Fruit fly (Drosophila melanogaster): ENCODE results near the gene Brd8.
A peak's percentile ranks its signal among the peaks of the same experiment; 100 is the strongest.

- peak; percentile 5 for TF ChIP-seq CG8478 (optimal IDR thresholded peaks at IDR 0.05)
- TF ChIP-seq CTCF (optimal IDR thresholded peaks at IDR 0.05) = no peak
These were observed 20.9 kb upstream of the Brd8 start, which contains the start of gene Mesh1 for dm6 chr3R:29202418-29202817.
